Worm (Caenorhabditis elegans): ENCODE results near the gene sri-1.
"Not testable (repeated sequence)": the region's sequence is repeated elsewhere in the genome, so short reads cannot be mapped to it uniquely, and the experiment has no call there.

Gene sri-1

DNA sequence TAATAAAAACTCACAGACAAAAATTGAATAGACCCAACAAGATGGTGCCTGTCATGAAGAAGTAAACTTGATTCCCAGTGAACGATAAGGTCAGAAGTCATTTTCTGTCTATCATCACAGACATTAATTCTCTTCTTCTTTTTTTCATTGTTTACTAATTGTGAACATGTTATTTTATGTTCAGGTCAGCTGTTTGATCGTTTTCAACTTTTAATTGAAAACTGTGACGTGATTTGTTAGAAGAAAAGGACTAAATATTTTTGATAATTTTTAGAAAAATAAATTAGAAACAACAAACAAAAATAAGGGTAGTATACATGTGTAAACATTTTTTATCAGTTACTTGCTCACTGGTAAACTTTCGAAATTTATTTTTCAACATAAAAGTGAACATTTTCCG, 2.2 kb upstream of the sri-1 start, which contains the start of gene F36G9.7:
Gene F36G9.7, minus strand, starts transcription at position 101 of the 400 bp plus-strand sequence.
- TF ChIP-seq unc-62 (GFP tag; optimal IDR thresholded peaks at IDR 0.05), result no peak

ce11 chrV:15965114-15965513, 2.3 kb downstream of the sri-1 start, which contains the start of gene sri-2:
Gene sri-2 (minus strand): TSS chrV:15965214.
- TF ChIP-seq unc-62 (GFP tag; optimal IDR thresholded peaks at IDR 0.05), result no peak

DNA sequence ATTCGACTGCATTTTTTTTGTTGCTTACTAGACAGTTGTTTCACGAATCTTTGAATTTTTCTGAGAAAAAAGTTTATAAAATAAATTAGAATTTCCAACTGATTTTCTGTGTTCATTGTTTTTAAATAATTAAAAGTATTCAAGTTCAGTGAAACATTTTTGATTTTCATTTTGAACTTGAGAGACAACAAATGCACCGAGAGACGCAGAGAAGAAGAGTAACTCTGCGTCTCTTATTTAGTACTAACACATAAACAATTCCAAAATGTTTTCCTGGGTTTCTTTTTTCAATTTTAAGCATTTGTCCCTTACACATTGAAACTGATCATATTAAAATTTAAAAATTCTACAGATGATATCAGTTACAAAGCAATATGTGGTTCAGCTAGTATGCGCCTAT, 8.0 kb downstream of the sri-1 start:
- TF ChIP-seq unc-62 (GFP tag; optimal IDR thresholded peaks at IDR 0.05), result no peak

- TF ChIP-seq unc-62 (GFP tag; optimal IDR thresholded peaks at IDR 0.05), result no peak
Observed at ce11 chrV:15957098-15957497, 10.3 kb downstream of the sri-1 start, which contains the start of gene F36G9.3. Gene F36G9.3 (plus strand): TSS chrV:15957398.

- no peak for TF ChIP-seq unc-62 (GFP tag; optimal IDR thresholded peaks at IDR 0.05)
Observed at ce11 chrV:15955497-15955896, 11.9 kb downstream of the sri-1 start, which contains the start of gene srh-186. Gene srh-186 (plus strand): TSS chrV:15955797.

ce11 chrV:15954932-15955331, 12.5 kb downstream of the sri-1 start, which contains the start of gene srw-57:
Gene srw-57 (minus strand): TSS chrV:15955032.
- TF ChIP-seq unc-62 (GFP tag; optimal IDR thresholded peaks at IDR 0.05), result no peak

ce11 chrV:15952762-15953161, 14.7 kb downstream of the sri-1 start, which contains the start of gene srw-56:
Gene srw-56 (minus strand): TSS chrV:15952862.
- TF ChIP-seq unc-62 (GFP tag; optimal IDR thresholded peaks at IDR 0.05), result no peak

DNA sequence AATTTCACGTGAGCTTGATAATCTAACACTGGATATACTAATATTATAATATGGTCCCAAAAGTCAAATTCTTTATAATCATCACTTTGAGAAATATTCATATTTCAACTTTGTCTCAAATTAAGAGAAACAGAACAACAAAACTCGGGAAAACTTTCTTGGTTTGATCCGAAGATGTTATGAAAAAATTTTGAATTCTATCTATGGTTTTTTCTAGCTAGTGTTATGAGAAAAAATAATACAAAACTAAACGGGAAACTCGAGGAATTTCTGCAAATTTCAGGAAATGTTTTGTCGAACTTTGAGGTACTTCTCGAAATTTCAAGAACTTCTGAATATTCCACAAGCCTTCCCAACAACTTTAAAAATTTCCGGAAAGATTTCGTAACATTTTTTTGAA, 16.5 kb downstream of the sri-1 start, which contains the start of gene srw-59:
Gene srw-59, minus strand, starts transcription at position 101 of the 400 bp plus-strand sequence.
- TF ChIP-seq unc-62 (GFP tag; optimal IDR thresholded peaks at IDR 0.05), result no peak

DNA sequence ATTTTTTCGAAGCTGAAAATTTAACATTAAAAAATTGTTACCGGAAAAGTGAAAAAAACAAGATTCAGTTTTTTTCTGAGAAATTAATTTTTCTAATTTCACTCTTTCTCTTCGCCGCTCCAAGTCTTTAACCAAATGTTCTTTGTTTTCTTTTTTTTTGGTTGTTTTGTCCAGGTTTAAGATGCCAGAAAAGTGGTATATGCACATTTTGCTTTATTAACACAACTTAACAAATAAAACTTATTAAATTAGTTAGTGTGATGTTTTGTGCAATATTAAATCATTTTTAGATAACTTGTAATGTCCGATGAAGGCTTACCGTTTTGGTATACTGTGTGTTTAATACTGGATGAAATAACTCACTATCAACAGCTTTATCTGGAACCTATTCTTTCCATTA, 24.3 kb downstream of the sri-1 start, which contains the start of gene srw-53:
Gene srw-53, plus strand, starts transcription at position 301 of the 400 bp plus-strand sequence.
- no peak for TF ChIP-seq unc-62 (GFP tag; optimal IDR thresholded peaks at IDR 0.05)

ce11 chrV:15940254-15940653, 27.2 kb downstream of the sri-1 start, which contains the start of gene srw-55:
Gene srw-55 (minus strand): TSS chrV:15940354.
- TF ChIP-seq unc-62 (GFP tag; optimal IDR thresholded peaks at IDR 0.05), result no peak

ce11 chrV:15932390-15932789, 35.1 kb downstream of the sri-1 start, which contains the start of gene srw-26:
Gene srw-26 (minus strand): TSS chrV:15932490.
- no peak for TF ChIP-seq unc-62 (GFP tag; optimal IDR thresholded peaks at IDR 0.05)

ce11 chrV:15929882-15930281, 37.6 kb downstream of the sri-1 start, which contains the start of gene srbc-77:
Gene srbc-77 (plus strand): TSS chrV:15930182.
- TF ChIP-seq unc-62 (GFP tag; optimal IDR thresholded peaks at IDR 0.05), result not testable (repeated sequence)

DNA sequence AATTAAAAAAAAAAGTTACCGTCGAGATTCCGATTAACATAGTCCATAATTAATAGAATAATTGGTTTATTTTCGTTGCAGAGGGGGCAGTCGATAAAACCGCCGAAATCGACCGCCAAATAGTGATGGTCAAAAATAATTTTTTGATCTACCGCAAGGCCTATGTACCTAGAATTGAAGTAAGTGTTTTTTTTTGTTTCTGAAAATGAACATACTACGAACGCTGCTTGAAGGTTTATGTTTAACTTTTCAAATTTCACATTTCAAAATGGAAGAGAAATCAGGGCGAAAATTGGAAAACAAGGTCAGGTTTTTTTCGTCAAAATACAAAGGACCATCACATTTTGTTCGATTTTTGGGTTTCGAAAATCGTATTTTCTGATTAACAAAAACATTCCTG, 39.1 kb downstream of the sri-1 start, which contains the start of gene pzf-1:
Gene pzf-1, minus strand, starts transcription at position 101 of the 400 bp plus-strand sequence.
- no peak for TF ChIP-seq unc-62 (GFP tag; optimal IDR thresholded peaks at IDR 0.05)

ce11 chrV:15924307-15924706, 43.1 kb downstream of the sri-1 start, which contains the start of gene nhr-108:
Gene nhr-108 (minus strand): TSS chrV:15924472.
- no peak for TF ChIP-seq unc-62 (GFP tag; optimal IDR thresholded peaks at IDR 0.05)

DNA sequence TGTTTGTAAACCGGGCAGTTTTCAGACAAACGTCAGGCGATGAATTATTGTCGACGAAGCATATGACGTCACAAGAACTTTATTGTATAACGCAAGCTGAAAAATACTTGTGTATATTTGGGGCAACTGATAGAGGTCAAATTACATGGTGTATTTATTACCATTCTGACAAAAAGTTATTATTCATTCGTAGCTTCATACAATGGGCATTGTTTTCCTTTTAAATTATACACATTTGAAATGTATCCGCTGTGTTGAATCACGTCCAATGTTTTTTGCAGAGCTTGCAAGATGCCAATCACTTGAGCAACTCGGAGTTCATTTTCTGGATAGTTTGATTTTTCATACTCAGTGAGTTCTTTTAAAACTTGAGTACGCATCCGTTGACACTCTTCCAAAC, 44.5 kb downstream of the sri-1 start, which contains the start of gene F35E8.13:
Gene F35E8.13, plus strand, starts transcription at position 301 of the 400 bp plus-strand sequence.
- no peak for TF ChIP-seq unc-62 (GFP tag; optimal IDR thresholded peaks at IDR 0.05)

ce11 chrV:15921102-15921501, 46.3 kb downstream of the sri-1 start, which contains the start of gene cdr-1:
Gene cdr-1 (plus strand): TSS chrV:15921309.
- TF ChIP-seq unc-62 (GFP tag; optimal IDR thresholded peaks at IDR 0.05), result no peak

DNA sequence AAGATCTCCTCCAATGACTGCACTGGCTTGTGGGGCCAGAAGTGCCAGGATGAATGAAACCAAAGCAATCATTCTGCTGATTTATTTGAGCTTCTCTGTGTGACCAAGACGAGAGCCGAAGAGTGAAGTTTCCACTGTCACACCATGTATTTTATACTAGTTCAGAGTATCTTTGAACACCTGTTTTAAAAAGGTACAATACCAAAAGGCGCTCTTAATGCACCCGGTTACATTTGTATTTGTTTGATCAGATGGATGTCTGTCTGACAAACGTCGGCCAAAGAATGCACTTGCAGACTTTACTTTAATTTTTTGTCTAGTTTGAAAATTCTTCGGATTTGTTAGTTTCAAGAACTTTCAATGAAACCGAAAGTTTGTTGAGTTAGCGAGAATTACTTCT, 47.2 kb downstream of the sri-1 start, which contains the start of gene F35E8.10:
Gene F35E8.10, minus strand, starts transcription at position 101 of the 400 bp plus-strand sequence.
- no peak for TF ChIP-seq unc-62 (GFP tag; optimal IDR thresholded peaks at IDR 0.05)
